Worm (Caenorhabditis elegans) whole organism, L3 larva: ENCODE measurements around the gene Y15E3A.4.

Experiments
- R02D3.7 ChIP-seq: fragments of 150-350 bp; optimal IDR thresholded peaks from 2 replicates; lab custom pipeline; 2014; ENCODE audit warnings: missing biosample characterization, missing genetic modification characterization
- ZK546.5 ChIP-seq: sonication (generic microtip); optimal IDR thresholded peaks from 2 replicates; lab custom pipeline; 2017; ENCODE audit warnings: missing biosample characterization, missing genetic modification characterization
- aly-2 ChIP-seq: fragments of 150-350 bp; optimal IDR thresholded peaks from 2 replicates; lab custom pipeline; 2014; ENCODE audit warnings: missing biosample characterization, missing genetic modification characterization
- ama-1 ChIP-seq: fragments of 150-350 bp; optimal IDR thresholded peaks from 2 replicates; lab custom pipeline; 2018
- ceh-28 ChIP-seq: fragments of 150-350 bp; optimal IDR thresholded peaks from 2 replicates; lab custom pipeline; 2014; ENCODE audit warnings: missing biosample characterization, missing genetic modification reagents, missing genetic modification characterization
- ceh-82 ChIP-seq: fragments of 150-350 bp; optimal IDR thresholded peaks from 2 replicates; lab custom pipeline; 2014; ENCODE audit warnings: missing biosample characterization, missing genetic modification characterization
- daf-12 ChIP-seq: fragments of 150-350 bp; optimal IDR thresholded peaks from 2 replicates; lab custom pipeline; 2014; ENCODE audit warnings: missing biosample characterization, missing genetic modification reagents, missing genetic modification characterization
- egl-27 ChIP-seq: sonication (generic microtip); optimal IDR thresholded peaks from 4 replicates; lab custom pipeline; 2017; ENCODE audit warnings: missing biosample characterization, missing genetic modification reagents, missing genetic modification characterization
- egl-5 ChIP-seq: fragments of 150-350 bp; optimal IDR thresholded peaks from 2 replicates; lab custom pipeline; 2017; ENCODE audit warnings: missing biosample characterization, missing genetic modification reagents, missing genetic modification characterization, inconsistent platforms
- elt-1 ChIP-seq: fragments of 150-350 bp; optimal IDR thresholded peaks from 2 replicates; lab custom pipeline; 2014; ENCODE audit warnings: missing biosample characterization, missing genetic modification characterization
- elt-2 ChIP-seq: sonication (generic microtip); optimal IDR thresholded peaks from 2 replicates; lab custom pipeline; 2016; ENCODE audit warnings: missing genetic modification reagents, mild to moderate bottlenecking, missing genetic modification characterization, missing compliant biosample characterization
- elt-3 ChIP-seq, 3 experiments: fragments of 150-350 bp in 1 of 3; sonication (generic microtip) in 2 of 3; optimal IDR thresholded peaks; 2 replicates in 2 of 3; 4 replicates in 1 of 3; lab custom pipeline; 2014 to 2017; ENCODE audit warnings: missing biosample characterization in 3 of 3, missing genetic modification characterization in 3 of 3
- eor-1 ChIP-seq, 2 experiments: fragments of 150-350 bp; optimal IDR thresholded peaks; 2 replicates each; lab custom pipeline; 2014 to 2018; ENCODE audit warnings: missing biosample characterization in 2 of 2, missing genetic modification characterization in 2 of 2
- fkh-10 ChIP-seq: sonication (generic microtip); optimal IDR thresholded peaks from 2 replicates; lab custom pipeline; 2017; ENCODE audit warnings: missing biosample characterization, missing genetic modification reagents, missing genetic modification characterization
- fkh-2 ChIP-seq: fragments of 150-350 bp; optimal IDR thresholded peaks from 2 replicates; lab custom pipeline; 2014; ENCODE audit warnings: missing biosample characterization, missing genetic modification reagents, missing genetic modification characterization
- fos-1 ChIP-seq: fragments of 150-350 bp; optimal IDR thresholded peaks from 2 replicates; lab custom pipeline; 2014; ENCODE audit warnings: missing biosample characterization, missing genetic modification characterization
- hmg-11 ChIP-seq: sonication (generic microtip); optimal IDR thresholded peaks from 2 replicates; lab custom pipeline; 2016; ENCODE audit warnings: missing genetic modification characterization, missing compliant biosample characterization
- lin-15B ChIP-seq: fragments of 150-350 bp; optimal IDR thresholded peaks from 2 replicates; lab custom pipeline; 2014; ENCODE audit warnings: missing biosample characterization, missing genetic modification characterization
- lin-39 ChIP-seq: fragments of 150-350 bp; optimal IDR thresholded peaks from 2 replicates; lab custom pipeline; 2018; ENCODE audit warnings: missing biosample characterization, missing genetic modification reagents, missing genetic modification characterization
- lsy-12 ChIP-seq: sonication (generic microtip); optimal IDR thresholded peaks from 2 replicates; lab custom pipeline; 2016; ENCODE audit warnings: mild to moderate bottlenecking, missing genetic modification characterization, missing compliant biosample characterization
- mdl-1 ChIP-seq: fragments of 150-350 bp; optimal IDR thresholded peaks from 2 replicates; lab custom pipeline; 2014; ENCODE audit warnings: missing biosample characterization, missing genetic modification characterization
- mml-1 ChIP-seq: fragments of 150-350 bp; sonication (generic microtip); optimal IDR thresholded peaks from 3 replicates; lab custom pipeline; 2014; ENCODE audit warnings: missing biosample characterization, missing genetic modification characterization
- nfya-1 ChIP-seq: sonication (generic microtip); optimal IDR thresholded peaks from 2 replicates; lab custom pipeline; 2017; ENCODE audit warnings: missing genetic modification characterization, mild to moderate bottlenecking, missing compliant biosample characterization, antibody characterized with exemption, moderate library complexity; ENCODE audit not compliant: insufficient read depth
- nhr-12 ChIP-seq: fragments of 150-350 bp; optimal IDR thresholded peaks from 2 replicates; lab custom pipeline; 2014; ENCODE audit warnings: missing biosample characterization, missing genetic modification characterization
- nhr-23 ChIP-seq: fragments of 150-350 bp; optimal IDR thresholded peaks from 2 replicates; lab custom pipeline; 2014; ENCODE audit warnings: missing biosample characterization, missing genetic modification reagents, missing genetic modification characterization
- nhr-237 ChIP-seq: fragments of 150-350 bp; optimal IDR thresholded peaks from 2 replicates; lab custom pipeline; 2014; ENCODE audit warnings: missing biosample characterization, missing genetic modification characterization
- nhr-25 ChIP-seq: sonication (generic microtip); optimal IDR thresholded peaks from 2 replicates; lab custom pipeline; 2017; ENCODE audit warnings: missing biosample characterization, missing genetic modification characterization
- nhr-28 ChIP-seq: fragments of 150-350 bp; optimal IDR thresholded peaks from 2 replicates; lab custom pipeline; 2014; ENCODE audit warnings: missing biosample characterization, missing genetic modification characterization
- nhr-43 ChIP-seq: sonication (generic microtip); optimal IDR thresholded peaks from 2 replicates; lab custom pipeline; 2016; ENCODE audit warnings: mild to moderate bottlenecking, missing genetic modification characterization, missing compliant biosample characterization; ENCODE audit not compliant: poor library complexity, severe bottlenecking
- nhr-67 ChIP-seq: fragments of 150-350 bp; optimal IDR thresholded peaks from 2 replicates; lab custom pipeline; 2014; ENCODE audit warnings: missing biosample characterization, missing genetic modification characterization
- nhr-76 ChIP-seq: fragments of 150-350 bp; sonication (generic microtip); optimal IDR thresholded peaks from 5 replicates; lab custom pipeline; 2014; ENCODE audit warnings: missing biosample characterization, missing genetic modification characterization
- nhr-77 ChIP-seq: fragments of 150-350 bp; optimal IDR thresholded peaks from 2 replicates; lab custom pipeline; 2014; ENCODE audit warnings: missing biosample characterization, missing genetic modification characterization
- pha-4 ChIP-seq: fragments of 150-350 bp; optimal IDR thresholded peaks from 2 replicates; lab custom pipeline; 2014; ENCODE audit warnings: missing biosample characterization, missing genetic modification reagents, missing genetic modification characterization
- pqm-1 ChIP-seq: fragments of 150-350 bp; optimal IDR thresholded peaks from 2 replicates; lab custom pipeline; 2017; ENCODE audit warnings: missing biosample characterization, missing genetic modification characterization, inconsistent platforms
- skn-1 ChIP-seq: fragments of 150-350 bp; optimal IDR thresholded peaks from 2 replicates; lab custom pipeline; 2014; ENCODE audit warnings: missing biosample characterization, missing genetic modification characterization
- snpc-4 ChIP-seq: fragments of 150-350 bp; optimal IDR thresholded peaks from 2 replicates; lab custom pipeline; 2014; ENCODE audit warnings: missing biosample characterization, missing genetic modification characterization
- tbx-2 ChIP-seq: sonication (generic microtip); optimal IDR thresholded peaks from 2 replicates; lab custom pipeline; 2016; ENCODE audit warnings: mild to moderate bottlenecking, missing genetic modification characterization, missing compliant biosample characterization
- unc-39 ChIP-seq: sonication (generic microtip); optimal IDR thresholded peaks from 4 replicates; lab custom pipeline; 2017; ENCODE audit warnings: missing biosample characterization, missing genetic modification characterization
- unc-62 ChIP-seq: fragments of 150-350 bp; sonication (generic microtip); optimal IDR thresholded peaks from 4 replicates; lab custom pipeline; 2014; ENCODE audit warnings: missing biosample characterization, missing genetic modification reagents, missing genetic modification characterization
- zag-1 ChIP-seq: fragments of 150-350 bp; optimal IDR thresholded peaks from 2 replicates; lab custom pipeline; 2014; ENCODE audit warnings: missing biosample characterization, missing genetic modification characterization
- ztf-11 ChIP-seq: fragments of 150-350 bp; optimal IDR thresholded peaks from 2 replicates; lab custom pipeline; 2014; ENCODE audit warnings: missing biosample characterization, missing genetic modification characterization
- ztf-4 ChIP-seq: fragments of 150-350 bp; optimal IDR thresholded peaks from 2 replicates; lab custom pipeline; 2014; ENCODE audit warnings: missing biosample characterization, missing genetic modification characterization

Gene Y15E3A.4

DNA sequence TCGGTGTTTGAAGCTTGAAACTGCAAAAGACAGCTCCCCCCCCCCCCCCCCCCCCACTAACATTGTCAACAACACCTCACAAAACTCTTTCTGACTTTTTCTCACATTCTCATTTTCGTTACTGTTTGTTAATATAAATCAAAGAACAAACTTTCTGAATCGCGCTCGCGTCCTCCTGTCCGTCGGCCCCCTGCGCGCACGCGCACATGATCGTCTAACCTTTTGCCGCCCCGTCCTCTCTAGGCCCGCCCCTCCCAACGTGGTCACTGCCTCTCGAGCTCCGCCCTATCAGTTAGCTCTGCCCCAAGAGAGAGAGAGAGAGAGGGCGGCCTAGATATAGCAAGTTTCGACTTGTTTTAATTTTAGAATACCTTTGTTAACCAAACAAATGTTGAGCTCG lies 10.0 kb downstream of the Y15E3A.4 start:
- TF ChIP-seq nhr-67 (tag; lab: Kevin White, UChicago) (no peak), skn-1 (no peak), lin-39 (tag; lab: Kevin White, UChicago) (peak; percentile 62), nhr-25 (tag; lab: Kevin White, UChicago) (no peak), nhr-12 (no peak), nfya-1 (tag; lab: Kevin White, UChicago) (peak; percentile 41), fkh-2 (tag; lab: Kevin White, UChicago) (no peak), hmg-11 (no peak), tbx-2 (tag; lab: Kevin White, UChicago) (no peak), fkh-10 (GFP tag; lab: Kevin White, UChicago) (no peak), zag-1 (no peak), pha-4 (tag; lab: Kevin White, UChicago) (peak; percentile 58)

DNA sequence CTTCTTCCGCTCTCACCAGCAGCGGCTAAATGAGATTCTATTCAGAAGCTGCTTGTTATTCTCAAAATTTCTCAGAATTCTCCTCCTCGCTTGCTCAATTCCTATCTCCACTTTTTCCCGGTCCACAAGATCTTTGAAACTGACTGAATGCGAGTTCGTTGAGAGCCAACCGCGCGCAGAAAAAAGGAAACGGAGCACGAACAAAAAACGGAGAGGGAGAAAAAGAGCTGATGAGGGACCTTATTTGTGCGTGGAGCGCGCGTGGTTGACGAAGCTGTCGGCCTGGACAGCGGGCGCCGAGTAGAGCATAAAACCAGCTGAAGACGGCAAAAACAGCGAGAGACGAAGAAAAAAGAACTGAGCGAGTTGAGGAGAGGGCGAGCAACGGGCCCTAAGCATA lies 11.3 kb downstream of the Y15E3A.4 start:
- TF ChIP-seq egl-27: no peak
- no peak for TF ChIP-seq nhr-237
- peak; percentile 92 for TF ChIP-seq fkh-10 (GFP tag; lab: Kevin White, UChicago)
- TF ChIP-seq elt-2: no peak
- TF ChIP-seq zag-1: no peak
- TF ChIP-seq ZK546.5 (tag; lab: Kevin White, UChicago): no peak
- TF ChIP-seq mdl-1 (tag; lab: Kevin White, UChicago): no peak
- no peak for TF ChIP-seq elt-1 (tag; lab: Kevin White, UChicago)
- TF ChIP-seq daf-12: no peak
- no peak for TF ChIP-seq nhr-25 (tag; lab: Kevin White, UChicago)
- no peak for TF ChIP-seq lin-15B (tag; lab: Kevin White, UChicago)
- no peak for TF ChIP-seq ceh-28 (tag; lab: Kevin White, UChicago)
- TF ChIP-seq eor-1 (tag; optimal IDR thresholded peaks at IDR 0.05; lab: Kevin White, UChicago): no peak
- no peak for TF ChIP-seq fos-1
- TF ChIP-seq unc-62 (GFP tag; lab: Kevin White, UChicago): no peak
- TF ChIP-seq nhr-28: no peak
- TF ChIP-seq aly-2 (tag; lab: Kevin White, UChicago): no peak
- peak; percentile 40 for TF ChIP-seq hmg-11
- TF ChIP-seq lsy-12: no peak
- no peak for TF ChIP-seq nhr-77 (tag; lab: Kevin White, UChicago)
- TF ChIP-seq nhr-43 (tag; lab: Kevin White, UChicago): no peak
- no peak for TF ChIP-seq snpc-4 (tag; lab: Kevin White, UChicago)
- no peak for TF ChIP-seq ceh-82 (tag; lab: Kevin White, UChicago)
- TF ChIP-seq ama-1 (lab: Kevin White, UChicago): peak; percentile 19
- TF ChIP-seq R02D3.7 (tag; lab: Kevin White, UChicago): no peak
- peak; percentile 10 for TF ChIP-seq tbx-2 (tag; lab: Kevin White, UChicago)
- no peak for TF ChIP-seq unc-39
- no peak for TF ChIP-seq ztf-4
- TF ChIP-seq lin-39 (tag; lab: Kevin White, UChicago): peak; percentile 30
- peak; percentile 48 for TF ChIP-seq nfya-1 (tag; lab: Kevin White, UChicago)
- no peak for TF ChIP-seq egl-5
- no peak for TF ChIP-seq mml-1 (tag; lab: Kevin White, UChicago)
- TF ChIP-seq fkh-2 (tag; lab: Kevin White, UChicago): no peak
- TF ChIP-seq nhr-23 (tag; lab: Kevin White, UChicago): no peak

DNA sequence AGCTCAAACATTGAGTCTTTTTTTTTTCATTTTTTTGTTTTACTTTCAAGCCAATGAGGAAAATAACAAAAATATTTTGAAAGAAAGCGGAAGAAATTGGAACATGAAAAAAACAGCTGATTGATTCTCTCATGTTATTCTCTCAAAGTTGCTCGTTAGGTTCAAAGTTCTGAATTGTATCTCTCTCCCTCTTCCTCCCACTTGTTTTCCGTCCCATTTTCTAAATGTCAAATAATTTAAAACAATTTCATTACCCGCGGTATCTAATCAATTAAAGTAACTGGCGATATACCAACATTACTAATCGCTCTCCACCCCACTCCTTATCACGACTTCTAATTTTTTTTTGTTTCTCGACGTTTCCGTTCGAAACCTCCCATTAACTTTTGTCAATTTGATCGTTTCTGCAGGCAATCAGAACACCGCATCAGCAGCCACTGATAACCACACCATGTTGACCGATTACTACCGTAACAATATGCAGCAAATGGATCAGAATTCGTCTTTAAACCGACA lies 12.0 kb downstream of the Y15E3A.4 start:
- no peak for TF ChIP-seq daf-12
- no peak for TF ChIP-seq ztf-11
- no peak for TF ChIP-seq lin-39 (tag; lab: Kevin White, UChicago)
- TF ChIP-seq nhr-67 (tag; lab: Kevin White, UChicago): no peak
- peak; percentile 28 for TF ChIP-seq elt-2
- no peak for TF ChIP-seq mml-1 (tag; lab: Kevin White, UChicago)
- no peak for TF ChIP-seq skn-1
- no peak for TF ChIP-seq aly-2 (tag; lab: Kevin White, UChicago)
- no peak for TF ChIP-seq unc-39
- no peak for TF ChIP-seq fkh-10 (GFP tag; lab: Kevin White, UChicago)
- TF ChIP-seq nhr-76: no peak
- no peak for TF ChIP-seq ceh-82 (tag; lab: Kevin White, UChicago)
- TF ChIP-seq nhr-23 (tag; lab: Kevin White, UChicago): peak; percentile 10
- no peak for TF ChIP-seq nhr-12
- TF ChIP-seq ceh-28 (tag; lab: Kevin White, UChicago): no peak
- no peak for TF ChIP-seq pqm-1 (tag; lab: Kevin White, UChicago)
- TF ChIP-seq unc-62 (GFP tag; lab: Kevin White, UChicago): no peak
- TF ChIP-seq pha-4 (tag; lab: Kevin White, UChicago): no peak
- TF ChIP-seq tbx-2 (tag; lab: Kevin White, UChicago): no peak
- TF ChIP-seq nhr-77 (tag; lab: Kevin White, UChicago): no peak
- TF ChIP-seq ama-1 (lab: Kevin White, UChicago): no peak
- peak in 2 of 3 experiments; percentile 22 to 32 for TF ChIP-seq elt-3 (tag; optimal IDR thresholded peaks at IDR 0.05; lab: Kevin White, UChicago)
- no peak for TF ChIP-seq nhr-25 (tag; lab: Kevin White, UChicago)
